Fruit fly (Drosophila melanogaster): ENCODE data around the gene Him.

DNA sequence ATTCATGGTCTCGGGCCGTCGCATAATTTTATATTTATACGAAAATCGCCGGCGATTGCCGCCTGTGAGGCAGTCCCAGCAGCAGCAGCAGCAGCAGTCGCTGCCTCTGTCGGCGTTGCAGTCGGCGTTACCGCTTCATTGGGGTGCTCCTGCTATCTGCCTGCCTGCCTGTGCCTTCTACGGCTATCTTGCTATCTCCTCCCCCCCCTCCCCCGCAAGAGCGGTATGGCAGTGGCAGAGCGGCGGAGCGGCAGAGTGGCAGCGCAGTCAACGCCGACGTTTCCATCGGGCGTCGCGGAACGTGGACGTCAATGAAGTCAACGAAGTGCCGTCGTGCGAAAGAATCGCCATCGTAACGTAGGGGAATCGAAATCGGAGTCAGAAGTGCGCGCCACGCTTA, 36.0 kb downstream of the Him start:
- TF ChIP-seq psq (optimal IDR thresholded peaks at IDR 0.05) (no peak), usp (GFP tag; optimal IDR thresholded peaks at IDR 0.05) (no peak), EcR (GFP tag; optimal IDR thresholded peaks at IDR 0.05) (no peak), Dll (optimal IDR thresholded peaks at IDR 0.05) (no peak), CG8478 (optimal IDR thresholded peaks at IDR 0.05) (no peak), pan (optimal IDR thresholded peaks at IDR 0.05) (no peak)
